Worm (Caenorhabditis elegans) whole organism, L4 larva: ENCODE measurements around the gene ceh-62.

Experiments
- D1046.2 ChIP-seq: fragments of 200-800 bp; sonication (Bioruptor generic); IDR thresholded peaks from 2 replicates; pipeline ENCODE4 v1.3.6; 2022; ENCODE audit warnings: missing genetic modification characterization, missing compliant biosample characterization
- F10B5.3 ChIP-seq: sonication (generic microtip); optimal IDR thresholded peaks from 2 replicates; lab custom pipeline; 2016; ENCODE audit warnings: mild to moderate bottlenecking, missing genetic modification characterization, missing compliant biosample characterization
- F37D6.2 ChIP-seq: sonication (generic microtip); optimal IDR thresholded peaks from 2 replicates; lab custom pipeline; 2016; ENCODE audit warnings: mild to moderate bottlenecking, missing genetic modification characterization, missing compliant biosample characterization
- ZK337.2 ChIP-seq: fragments of 200-800 bp; sonication (Bioruptor generic); IDR thresholded peaks from 2 replicates; pipeline ENCODE4 v1.3.6; 2022; ENCODE audit warnings: missing genetic modification reagents, missing genetic modification characterization, missing compliant biosample characterization
- ceh-44 ChIP-seq: fragments of 200-800 bp; sonication (Bioruptor generic); IDR thresholded peaks from 2 replicates; pipeline ENCODE4 v1.3.6; 2022; ENCODE audit warnings: missing genetic modification reagents, missing genetic modification characterization, missing compliant biosample characterization
- ceh-82 ChIP-seq: sonication (generic microtip); optimal IDR thresholded peaks from 2 replicates; lab custom pipeline; 2017; ENCODE audit warnings: missing biosample characterization, missing genetic modification characterization
- daf-12 ChIP-seq: fragments of 150-350 bp; optimal IDR thresholded peaks from 2 replicates; lab custom pipeline; 2014; ENCODE audit warnings: missing biosample characterization, missing genetic modification reagents, missing genetic modification characterization
- daf-19 ChIP-seq: fragments of 200-800 bp; sonication (Bioruptor generic); conservative IDR thresholded peaks from 2 replicates; pipeline ENCODE4 v1.3.6; 2022; ENCODE audit warnings: missing genetic modification characterization, missing compliant biosample characterization
- dpl-1 ChIP-seq: fragments of 150-350 bp; optimal IDR thresholded peaks from 2 replicates; lab custom pipeline; 2014; ENCODE audit warnings: missing biosample characterization, missing genetic modification reagents, missing genetic modification characterization
- hlh-11 ChIP-seq: fragments of 200-800 bp; sonication (Bioruptor generic); optimal IDR thresholded peaks from 2 replicates; lab custom pipeline; 2018; ENCODE audit warnings: mild to moderate bottlenecking, missing genetic modification characterization, missing compliant biosample characterization
- hmg-1.1 ChIP-seq: fragments of 200-800 bp; sonication (Bioruptor generic); IDR thresholded peaks from 2 replicates; pipeline ENCODE4 v1.3.6; 2022; ENCODE audit warnings: missing genetic modification reagents, missing genetic modification characterization, missing compliant biosample characterization
- lin-1 ChIP-seq: fragments of 200-800 bp; sonication (Bioruptor generic); IDR thresholded peaks from 2 replicates; pipeline ENCODE4 v1.3.6; 2022; ENCODE audit warnings: missing genetic modification reagents, missing genetic modification characterization, missing compliant biosample characterization
- lin-29 ChIP-seq: fragments of 200-800 bp; sonication (Bioruptor generic); IDR thresholded peaks from 2 replicates; pipeline ENCODE4 v1.3.6; 2022; ENCODE audit warnings: missing genetic modification reagents, missing genetic modification characterization, missing compliant biosample characterization
- lin-38 ChIP-seq: fragments of 200-800 bp; sonication (Bioruptor generic); IDR thresholded peaks from 2 replicates; pipeline ENCODE4 v1.3.6; 2022; ENCODE audit warnings: missing genetic modification reagents, missing genetic modification characterization, missing compliant biosample characterization
- lin-39 ChIP-seq: fragments of 150-350 bp; optimal IDR thresholded peaks from 2 replicates; lab custom pipeline; 2014; ENCODE audit warnings: missing biosample characterization, missing genetic modification reagents, missing genetic modification characterization
- lsy-2 ChIP-seq, 2 experiments: fragments of 150-350 bp in 1 of 2; sonication (generic microtip) in 1 of 2; optimal IDR thresholded peaks; 2 replicates each; lab custom pipeline; 2014 to 2017; ENCODE audit warnings: missing biosample characterization in 2 of 2, missing genetic modification characterization in 2 of 2
- madf-5 ChIP-seq, 2 experiments: fragments of 200-800 bp; sonication (Bioruptor generic); IDR thresholded peaks; 2 replicates each; pipeline ENCODE4 v1.3.6; 2022; ENCODE audit warnings: missing compliant biosample characterization in 2 of 2, missing genetic modification characterization in 2 of 2
- mdt-29 ChIP-seq: fragments of 200-800 bp; sonication (Bioruptor generic); IDR thresholded peaks from 2 replicates; pipeline ENCODE4 v1.3.6; 2022; ENCODE audit warnings: missing genetic modification reagents, missing genetic modification characterization, missing compliant biosample characterization
- mxl-2 ChIP-seq: fragments of 200-800 bp; sonication (Bioruptor generic); conservative IDR thresholded peaks from 2 replicates; pipeline ENCODE4 v1.3.6; 2022; ENCODE audit warnings: missing genetic modification reagents, missing genetic modification characterization, missing compliant biosample characterization
- nhr-102 ChIP-seq: sonication (generic microtip); optimal IDR thresholded peaks from 2 replicates; lab custom pipeline; 2016; ENCODE audit warnings: mild to moderate bottlenecking, missing genetic modification characterization, moderate library complexity, missing compliant biosample characterization
- nhr-11 ChIP-seq: fragments of 150-350 bp; optimal IDR thresholded peaks from 2 replicates; lab custom pipeline; 2014; ENCODE audit warnings: missing biosample characterization, missing genetic modification characterization
- nhr-237 ChIP-seq: sonication (generic microtip); optimal IDR thresholded peaks from 2 replicates; lab custom pipeline; 2017; ENCODE audit warnings: missing biosample characterization, missing genetic modification characterization
- nhr-28 ChIP-seq: fragments of 150-350 bp; optimal IDR thresholded peaks from 2 replicates; lab custom pipeline; 2014; ENCODE audit warnings: missing biosample characterization, missing genetic modification characterization
- nhr-41 ChIP-seq: fragments of 200-800 bp; sonication (Bioruptor generic); IDR thresholded peaks from 2 replicates; pipeline ENCODE4 v1.3.6; 2022; ENCODE audit warnings: missing genetic modification reagents, missing genetic modification characterization, missing compliant biosample characterization
- nhr-6 ChIP-seq: fragments of 150-350 bp; optimal IDR thresholded peaks from 2 replicates; lab custom pipeline; 2014; ENCODE audit warnings: missing biosample characterization, missing genetic modification characterization
- php-3 ChIP-seq: fragments of 200-800 bp; sonication (Bioruptor generic); IDR thresholded peaks from 2 replicates; pipeline ENCODE4 v1.3.6; 2022; ENCODE audit warnings: missing genetic modification reagents, missing genetic modification characterization, missing compliant biosample characterization
- rbr-2 ChIP-seq: sonication (generic microtip); optimal IDR thresholded peaks from 2 replicates; lab custom pipeline; 2016; ENCODE audit warnings: missing genotype, missing genetic modification characterization, missing compliant biosample characterization
- saeg-2 ChIP-seq: fragments of 200-800 bp; sonication (Bioruptor generic); IDR thresholded peaks from 2 replicates; pipeline ENCODE4 v1.3.6; 2022; ENCODE audit warnings: missing genetic modification reagents, missing genetic modification characterization, missing compliant biosample characterization
- sdz-12 ChIP-seq: fragments of 200-800 bp; sonication (Bioruptor generic); optimal IDR thresholded peaks from 2 replicates; lab custom pipeline; 2018; ENCODE audit warnings: mild to moderate bottlenecking, missing genetic modification characterization, missing compliant biosample characterization
- set-16 ChIP-seq: fragments of 200-800 bp; sonication (Bioruptor generic); IDR thresholded peaks from 2 replicates; pipeline ENCODE4 v1.3.6; 2022; ENCODE audit warnings: missing genetic modification reagents, missing genetic modification characterization, missing compliant biosample characterization
- unc-62 ChIP-seq, 3 experiments: fragments of 150-350 bp in 1 of 3; sonication (generic microtip); optimal IDR thresholded peaks in 2 of 3; peaks in 1 of 3; 1 replicate in 1 of 3; 2 replicates in 2 of 3; lab custom pipeline; 2014 to 2017; ENCODE audit warnings: missing biosample characterization in 3 of 3, missing genetic modification characterization in 3 of 3, missing genetic modification reagents in 3 of 3, missing genotype in 1 of 3
- vab-7 ChIP-seq: fragments of 200-800 bp; sonication (Bioruptor generic); IDR thresholded peaks from 2 replicates; pipeline ENCODE4 v1.3.6; 2022; ENCODE audit warnings: missing genetic modification reagents, missing genetic modification characterization, missing compliant biosample characterization
- zag-1 ChIP-seq: fragments of 150-350 bp; optimal IDR thresholded peaks from 2 replicates; lab custom pipeline; 2014; ENCODE audit warnings: missing biosample characterization, missing genetic modification characterization
- ztf-11 ChIP-seq: fragments of 150-350 bp; optimal IDR thresholded peaks from 2 replicates; lab custom pipeline; 2014; ENCODE audit warnings: missing biosample characterization, missing genetic modification characterization

ceh-62 gene

DNA sequence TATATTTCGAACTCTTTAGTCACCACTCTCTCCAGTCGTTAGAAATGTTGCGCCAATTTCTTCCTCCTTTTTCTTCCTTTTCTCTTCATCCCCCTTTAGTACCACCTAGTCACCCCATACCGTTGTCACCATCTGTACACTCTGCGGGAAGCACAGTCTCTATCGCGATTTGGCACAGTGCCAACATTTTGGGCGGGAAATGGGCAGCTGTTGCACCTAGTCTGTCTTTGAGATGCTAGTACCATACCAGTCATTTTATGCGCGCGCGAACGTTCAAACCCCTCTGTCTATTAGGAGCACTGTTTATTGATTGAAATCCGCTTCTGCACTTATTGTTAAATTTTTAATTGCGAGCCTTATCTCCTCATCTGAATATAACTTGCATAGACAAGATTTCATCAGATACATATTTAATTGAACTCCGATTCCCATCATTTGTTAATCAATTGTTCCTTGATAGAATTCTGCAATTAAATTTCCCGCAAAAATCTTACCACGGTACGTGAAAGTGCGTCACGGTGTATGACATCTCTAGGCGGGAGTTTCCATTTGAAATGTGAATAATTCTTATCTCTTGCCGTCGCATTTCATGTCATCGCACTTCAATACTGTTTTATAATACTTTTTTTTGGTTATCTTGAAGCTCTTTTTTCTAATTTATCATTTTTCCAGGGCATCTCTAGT, 20.6 kb upstream of the ceh-62 start, which contains the start of gene cdl-1 (continued):
- 0 out of 2 replicates have a peak, but pooled peaks have one; percentile 29 for TF ChIP-seq lin-1 (GFP tag; lab: Robert Waterston, UW)
- peak; percentile 21 for TF ChIP-seq rbr-2 (tag; lab: Kevin White, UChicago)
- no peak for TF ChIP-seq vab-7 (GFP tag; lab: Robert Waterston, UW)
- no peak for TF ChIP-seq madf-5 (GFP tag; IDR thresholded peaks at IDR 0.05; lab: Robert Waterston, UW)
- TF ChIP-seq lsy-2 (tag; optimal IDR thresholded peaks at IDR 0.05; lab: Kevin White, UChicago) = peak in 1 of 2 experiments; percentile 84
- TF ChIP-seq nhr-11 (tag; lab: Kevin White, UChicago) = peak; percentile 37
- no peak for TF ChIP-seq mdt-29
- no peak for TF ChIP-seq lin-39 (tag; lab: Kevin White, UChicago)
- TF ChIP-seq nhr-237 = no peak
- TF ChIP-seq nhr-28 (tag; lab: Kevin White, UChicago) = peak; percentile 13
- no peak for TF ChIP-seq nhr-41
- TF ChIP-seq nhr-6 (tag; lab: Kevin White, UChicago) = no peak
- TF ChIP-seq F10B5.3 (tag; lab: Kevin White, UChicago) = no peak
- no peak for TF ChIP-seq hmg-1.1
- TF ChIP-seq hlh-11 (tag; lab: Kevin White, UChicago) = peak; percentile 44
- no peak for TF ChIP-seq saeg-2 (GFP tag; lab: Robert Waterston, UW)
- no peak for TF ChIP-seq daf-12

DNA sequence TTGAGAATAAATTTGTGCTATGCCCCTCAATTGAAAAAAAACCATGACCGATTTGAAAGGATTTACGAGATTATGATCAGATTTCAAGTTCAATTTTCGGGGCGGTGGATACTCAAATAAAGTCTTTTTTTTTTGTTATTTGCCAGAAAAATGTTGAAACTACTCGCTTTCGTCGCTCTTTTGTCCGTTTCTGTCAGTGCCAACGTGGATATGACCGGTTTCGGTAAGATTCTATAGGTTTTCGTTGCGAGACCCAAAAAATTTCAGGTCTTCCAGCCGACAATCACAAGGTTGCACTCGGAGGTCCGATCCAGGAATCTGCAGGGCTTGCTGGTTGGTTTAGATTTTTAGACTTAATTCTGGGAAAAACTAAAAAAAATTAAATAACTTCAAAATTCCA, 18.3 kb upstream of the ceh-62 start, which contains the start of gene tag-209:
tag-209 (plus strand) TSS at position 73 of the 400 bp plus-strand sequence.
- TF ChIP-seq lin-38 (GFP tag; lab: Robert Waterston, UW) (0 out of 2 replicates have a peak, but pooled peaks have one; percentile 15), dpl-1 (GFP tag; lab: Kevin White, UChicago) (no peak)

DNA sequence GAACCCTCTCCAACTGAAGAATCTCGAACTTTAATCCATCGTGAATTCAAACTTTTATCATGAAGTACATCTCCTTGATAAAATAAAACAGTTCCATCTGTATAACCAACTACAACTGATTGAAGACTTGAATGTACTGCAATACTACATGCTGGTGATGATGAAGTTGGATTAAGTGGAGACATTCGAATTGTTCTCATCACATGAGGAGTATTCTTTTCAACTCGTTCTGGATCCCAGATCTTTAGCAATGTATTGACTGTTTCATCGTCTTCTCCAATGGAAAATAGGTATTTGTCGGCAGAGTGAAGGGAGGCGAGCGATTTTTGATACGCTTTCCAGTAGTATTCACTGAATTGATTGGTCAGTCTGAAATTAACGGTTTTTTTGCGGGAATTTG, 12.9 kb upstream of the ceh-62 start:
- TF ChIP-seq nhr-102 (tag; lab: Kevin White, UChicago) = no peak
- TF ChIP-seq unc-62 (GFP tag; optimal IDR thresholded peaks at IDR 0.05 in 1 of 2; lab: Kevin White, UChicago) = peak in 1 of 2 experiments; percentile 96
- no peak for TF ChIP-seq unc-62 (tag; optimal IDR thresholded peaks at IDR 0.05; lab: Kevin White, UChicago)

DNA sequence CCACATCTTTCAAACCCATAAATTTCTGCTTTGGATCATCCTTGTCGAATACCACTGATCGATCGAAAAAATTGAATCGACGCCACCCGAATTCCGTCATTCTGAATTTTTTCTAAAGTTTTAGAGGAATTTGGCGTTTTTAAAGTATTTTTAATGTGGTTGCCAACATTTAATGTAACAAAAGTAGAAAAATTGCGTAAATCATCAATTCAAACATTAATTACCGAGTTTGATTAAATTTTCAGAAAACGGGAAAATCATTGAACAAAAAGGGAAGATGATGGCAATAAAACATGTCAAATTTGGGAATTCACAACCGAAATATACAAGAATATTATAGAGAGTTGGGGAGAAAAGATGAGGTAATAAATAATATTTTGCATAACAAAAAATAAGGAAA, 12.1 kb upstream of the ceh-62 start, which contains the start of gene vps-11:
vps-11 (minus strand) TSS at position 101 of the 400 bp plus-strand sequence.
- TF ChIP-seq D1046.2 (GFP tag; lab: Robert Waterston, UW) (no peak), nhr-41 (no peak), ZK337.2 (no peak), zag-1 (no peak), lin-29 (no peak), php-3 (GFP tag; lab: Robert Waterston, UW) (no peak), ceh-44 (GFP tag; lab: Robert Waterston, UW) (no peak), ztf-11 (tag; lab: Kevin White, UChicago) (no peak), sdz-12 (no peak), F37D6.2 (tag; lab: Kevin White, UChicago) (no peak), mxl-2 (GFP tag; lab: Robert Waterston, UW) (no peak), lin-39 (tag; lab: Kevin White, UChicago) (no peak), ceh-82 (no peak), daf-19 (GFP tag; lab: Robert Waterston, UW) (no peak), set-16 (GFP tag; lab: Robert Waterston, UW) (no peak)
- TF ChIP-seq, all 104 proteins: peak for 0
